Worm (Caenorhabditis elegans) whole organism, L4/young adult: ENCODE measurements around the gene F35C11.4.
A peak's percentile ranks its signal among the peaks of the same experiment; 100 is the strongest.

Experiments
- W03F9.2 ChIP-seq: fragments of 150-350 bp; optimal IDR thresholded peaks from 2 replicates; lab custom pipeline; 2014; ENCODE audit warnings: missing biosample characterization, missing genetic modification characterization
- dao-5 ChIP-seq: sonication (generic microtip); optimal IDR thresholded peaks from 2 replicates; lab custom pipeline; 2016; ENCODE audit warnings: missing genotype, missing genetic modification characterization, moderate library complexity, missing compliant biosample characterization
- him-1 ChIP-seq: sonication (generic microtip); optimal IDR thresholded peaks from 2 replicates; lab custom pipeline; 2016; ENCODE audit warnings: missing genotype, missing genetic modification reagents, missing genetic modification characterization, missing compliant biosample characterization

Gene F35C11.4

ce11 chrII:8248745-8249144 lies at the start of gene F35C11.4, which contains the start of gene F35C11.2:
Gene F35C11.4 (plus strand): TSS chrII:8249004.
Gene F35C11.2 (minus strand): TSS chrII:8248834.
- no peak for TF ChIP-seq him-1 (tag; lab: Kevin White, UChicago)
- TF ChIP-seq W03F9.2 (tag; lab: Kevin White, UChicago): peak; percentile 4
- TF ChIP-seq dao-5: no peak

ce11 chrII:8199803-8200202 lies 49.0 kb upstream of the F35C11.4 start:
- no peak for TF ChIP-seq him-1 (tag; lab: Kevin White, UChicago)
- TF ChIP-seq W03F9.2 (tag; lab: Kevin White, UChicago): no peak
- TF ChIP-seq dao-5: no peak

- no peak for TF ChIP-seq him-1 (tag; lab: Kevin White, UChicago)
Measured at ce11 chrII:8204039-8204438, 44.8 kb upstream of the F35C11.4 start, which contains the start of gene col-76. Gene col-76 (plus strand): TSS chrII:8204339.

ce11 chrII:8205612-8206011 lies 43.2 kb upstream of the F35C11.4 start:
- TF ChIP-seq W03F9.2 (tag; lab: Kevin White, UChicago): no peak
- TF ChIP-seq him-1 (tag; lab: Kevin White, UChicago): no peak
- TF ChIP-seq dao-5: no peak

ce11 chrII:8209476-8209875 lies 39.3 kb upstream of the F35C11.4 start, which contains the start of gene M110.8:
Gene M110.8 (minus strand): TSS chrII:8209576.
- TF ChIP-seq him-1 (tag; lab: Kevin White, UChicago) (no peak), W03F9.2 (tag; lab: Kevin White, UChicago) (no peak), dao-5 (no peak)

ce11 chrII:8212680-8213079 lies 36.1 kb upstream of the F35C11.4 start, which contains the start of gene twk-3:
Gene twk-3 (minus strand): TSS chrII:8212780.
- no peak for TF ChIP-seq W03F9.2 (tag; lab: Kevin White, UChicago)
- TF ChIP-seq dao-5: no peak
- TF ChIP-seq him-1 (tag; lab: Kevin White, UChicago): no peak

ce11 chrII:8214367-8214766 lies 34.4 kb upstream of the F35C11.4 start, which contains the start of gene M110.10:
Gene M110.10 (minus strand): TSS chrII:8214467.
- TF ChIP-seq him-1 (tag; lab: Kevin White, UChicago): no peak
- TF ChIP-seq W03F9.2 (tag; lab: Kevin White, UChicago): no peak
- no peak for TF ChIP-seq dao-5

ce11 chrII:8216433-8216832 lies 32.4 kb upstream of the F35C11.4 start, which contains the start of gene M110.3:
Gene M110.3 (minus strand): TSS chrII:8216616.
- TF ChIP-seq him-1 (tag; lab: Kevin White, UChicago): no peak
- TF ChIP-seq dao-5: no peak
- peak; percentile 45 for TF ChIP-seq W03F9.2 (tag; lab: Kevin White, UChicago)

- TF ChIP-seq him-1 (tag; lab: Kevin White, UChicago): no peak
- no peak for TF ChIP-seq W03F9.2 (tag; lab: Kevin White, UChicago)
- no peak for TF ChIP-seq dao-5
Measured at ce11 chrII:8216922-8217321, 31.9 kb upstream of the F35C11.4 start, which contains the start of gene ifg-1. Gene ifg-1 (plus strand): TSS chrII:8217222.

ce11 chrII:8218266-8218665 lies 30.5 kb upstream of the F35C11.4 start:
- TF ChIP-seq him-1 (tag; lab: Kevin White, UChicago) (no peak), dao-5 (no peak)

- TF ChIP-seq him-1 (tag; lab: Kevin White, UChicago) (no peak), dao-5 (no peak), W03F9.2 (tag; lab: Kevin White, UChicago) (no peak)
Measured at ce11 chrII:8220267-8220666, 28.5 kb upstream of the F35C11.4 start.

- TF ChIP-seq him-1 (tag; lab: Kevin White, UChicago): peak; percentile 21
- TF ChIP-seq dao-5: no peak
- TF ChIP-seq W03F9.2 (tag; lab: Kevin White, UChicago): no peak
Measured at ce11 chrII:8222309-8223065, 26.3 kb upstream of the F35C11.4 start, which contains the start of gene dab-1. Gene dab-1 (plus strand): TSS chrII:8222386.

- TF ChIP-seq W03F9.2 (tag; lab: Kevin White, UChicago) (no peak), dao-5 (no peak), him-1 (tag; lab: Kevin White, UChicago) (no peak)
Measured at ce11 chrII:8223422-8223821, 25.4 kb upstream of the F35C11.4 start.

ce11 chrII:8223945-8224344 lies 24.9 kb upstream of the F35C11.4 start:
- TF ChIP-seq him-1 (tag; lab: Kevin White, UChicago): no peak
